Worm (Caenorhabditis elegans) whole organism, L3 larva: ENCODE data around the gene oac-30.
A peak's percentile ranks its signal among the peaks of the same experiment; 100 is the strongest.

ENCODE experiments used
- ZK546.5 ChIP-seq: sonication (generic microtip); optimal IDR thresholded peaks from 2 replicates; lab custom pipeline; 2017; ENCODE audit warnings: missing biosample characterization, missing genetic modification characterization
- ama-1 ChIP-seq: fragments of 150-350 bp; optimal IDR thresholded peaks from 2 replicates; lab custom pipeline; 2018
- elt-3 ChIP-seq, 3 experiments: fragments of 150-350 bp in 1 of 3; sonication (generic microtip) in 2 of 3; optimal IDR thresholded peaks; 2 replicates in 2 of 3; 4 replicates in 1 of 3; lab custom pipeline; 2014 to 2017; ENCODE audit warnings: missing biosample characterization in 3 of 3, missing genetic modification characterization in 3 of 3
- fkh-10 ChIP-seq: sonication (generic microtip); optimal IDR thresholded peaks from 2 replicates; lab custom pipeline; 2017; ENCODE audit warnings: missing biosample characterization, missing genetic modification reagents, missing genetic modification characterization
- fos-1 ChIP-seq: fragments of 150-350 bp; optimal IDR thresholded peaks from 2 replicates; lab custom pipeline; 2014; ENCODE audit warnings: missing biosample characterization, missing genetic modification characterization
- mdl-1 ChIP-seq: fragments of 150-350 bp; optimal IDR thresholded peaks from 2 replicates; lab custom pipeline; 2014; ENCODE audit warnings: missing biosample characterization, missing genetic modification characterization
- nfya-1 ChIP-seq: sonication (generic microtip); optimal IDR thresholded peaks from 2 replicates; lab custom pipeline; 2017; ENCODE audit warnings: missing genetic modification characterization, mild to moderate bottlenecking, missing compliant biosample characterization, antibody characterized with exemption, moderate library complexity; ENCODE audit not compliant: insufficient read depth
- nhr-25 ChIP-seq: sonication (generic microtip); optimal IDR thresholded peaks from 2 replicates; lab custom pipeline; 2017; ENCODE audit warnings: missing biosample characterization, missing genetic modification characterization
- nhr-77 ChIP-seq: fragments of 150-350 bp; optimal IDR thresholded peaks from 2 replicates; lab custom pipeline; 2014; ENCODE audit warnings: missing biosample characterization, missing genetic modification characterization
- snpc-4 ChIP-seq: fragments of 150-350 bp; optimal IDR thresholded peaks from 2 replicates; lab custom pipeline; 2014; ENCODE audit warnings: missing biosample characterization, missing genetic modification characterization
- unc-62 ChIP-seq: fragments of 150-350 bp; sonication (generic microtip); optimal IDR thresholded peaks from 4 replicates; lab custom pipeline; 2014; ENCODE audit warnings: missing biosample characterization, missing genetic modification reagents, missing genetic modification characterization
- ztf-11 ChIP-seq: fragments of 150-350 bp; optimal IDR thresholded peaks from 2 replicates; lab custom pipeline; 2014; ENCODE audit warnings: missing biosample characterization, missing genetic modification characterization

ce11 chrII:1237845-1238244 is 28.8 kb downstream of the oac-30 start:
- no peak for TF ChIP-seq snpc-4
- peak; percentile 77 for TF ChIP-seq unc-62 (GFP tag; lab: Kevin White, UChicago)
- no peak for TF ChIP-seq ztf-11
- TF ChIP-seq elt-3 (tag; optimal IDR thresholded peaks at IDR 0.05; lab: Kevin White, UChicago), result peak in 1 of 3 experiments; percentile 74
- no peak for TF ChIP-seq nhr-77 (tag; lab: Kevin White, UChicago)
- no peak for TF ChIP-seq ama-1
- peak; percentile 16 for TF ChIP-seq mdl-1
- no peak for TF ChIP-seq fkh-10 (GFP tag; lab: Kevin White, UChicago)
- peak; percentile 43 for TF ChIP-seq nhr-25 (tag; lab: Kevin White, UChicago)
- peak; percentile 78 for TF ChIP-seq nfya-1
- no peak for TF ChIP-seq fos-1 (tag; lab: Kevin White, UChicago)
- no peak for TF ChIP-seq ZK546.5 (tag; lab: Kevin White, UChicago)
